Fruit fly (Drosophila melanogaster): ENCODE results near the gene TwdlO.

DNA sequence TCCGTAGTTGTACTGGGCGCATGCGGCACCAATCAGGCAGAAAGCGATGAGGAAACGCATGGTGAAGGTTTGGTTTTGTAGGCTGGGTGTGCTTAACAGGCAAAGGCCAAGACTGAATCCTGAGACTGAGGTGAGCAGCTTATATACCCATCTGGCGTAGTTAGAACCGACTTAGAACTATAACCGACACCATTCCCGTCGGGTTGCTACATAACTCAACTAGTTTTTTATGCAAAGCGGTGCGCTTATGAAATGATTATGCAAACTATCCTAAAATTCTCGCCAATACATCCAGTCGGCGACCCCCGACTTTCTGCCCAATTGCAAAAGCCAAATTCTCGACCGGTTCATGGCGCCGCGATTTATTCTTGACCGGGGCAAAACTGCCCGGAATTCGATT is at the start of gene TwdlO:
- TF ChIP-seq eg (GFP tag; IDR thresholded peaks at IDR 0.05) (no peak), ss (GFP tag; optimal IDR thresholded peaks at IDR 0.05) (no peak)

All from whole organism, prepupa.